Fruit fly (Drosophila melanogaster) whole organism, embryonic: ENCODE data around the gene dock.

ENCODE experiments used
- Ada2b ChIP-seq: fragments of 200-800 bp; sonication (Bioruptor generic); IDR thresholded peaks from 2 replicates; pipeline ENCODE4 v1.3.6; 2022; ENCODE audit warnings: missing biosample characterization, missing genetic modification characterization
- Adf1 ChIP-seq: fragments of 200-800 bp; sonication (Bioruptor generic); IDR thresholded peaks from 2 replicates; pipeline ENCODE4 v1.3.6; 2022; ENCODE audit warnings: missing biosample characterization, missing genetic modification characterization
- CG10565 ChIP-seq: fragments of 200-800 bp; sonication (Bioruptor generic); optimal IDR thresholded peaks from 3 replicates; lab custom pipeline; 2016; ENCODE audit warnings: missing biosample characterization, mild to moderate bottlenecking, missing genetic modification characterization
- CG1603 ChIP-seq: fragments of 200-800 bp; sonication (Bioruptor generic); optimal IDR thresholded peaks from 2 replicates; lab custom pipeline; 2019; ENCODE audit warnings: missing biosample characterization, mild to moderate bottlenecking, missing genetic modification characterization, moderate library complexity
- CG16813 ChIP-seq: fragments of 200-800 bp; sonication (Bioruptor generic); IDR thresholded peaks from 3 replicates; pipeline ENCODE4 v1.3.6; 2022; ENCODE audit warnings: missing biosample characterization, missing genetic modification characterization; ENCODE audit not compliant: partially characterized antibody
- CG1792 ChIP-seq: fragments of 200-800 bp; sonication (Bioruptor generic); optimal IDR thresholded peaks from 2 replicates; lab custom pipeline; 2016; ENCODE audit warnings: missing biosample characterization, missing genetic modification characterization
- CG18476 ChIP-seq: fragments of 200-800 bp; sonication (Bioruptor generic); optimal IDR thresholded peaks from 2 replicates; lab custom pipeline; 2016; ENCODE audit warnings: missing biosample characterization, mild to moderate bottlenecking, missing genetic modification characterization
- CG18619 ChIP-seq: fragments of 200-800 bp; sonication (Bioruptor generic); optimal IDR thresholded peaks from 3 replicates; lab custom pipeline; 2017; ENCODE audit warnings: missing biosample characterization, mild to moderate bottlenecking, missing genetic modification characterization
- CG2712 ChIP-seq: fragments of 200-800 bp; optimal IDR thresholded peaks from 3 replicates; lab custom pipeline; 2019; ENCODE audit warnings: missing biosample characterization, mild to moderate bottlenecking, missing genetic modification characterization, moderate library complexity
- CG30020 ChIP-seq: fragments of 200-800 bp; optimal IDR thresholded peaks from 2 replicates; lab custom pipeline; 2019; ENCODE audit warnings: missing biosample characterization, mild to moderate bottlenecking, missing genetic modification characterization, moderate library complexity
- CG7556 ChIP-seq: fragments of 200-800 bp; sonication (Bioruptor generic); optimal IDR thresholded peaks from 2 replicates; lab custom pipeline; 2017; ENCODE audit warnings: missing biosample characterization, mild to moderate bottlenecking, missing genetic modification characterization
- CG7963 ChIP-seq: fragments of 200-800 bp; sonication (Bioruptor generic); IDR thresholded peaks from 3 replicates; pipeline ENCODE4 v1.3.6; 2022; ENCODE audit warnings: missing biosample characterization, missing genetic modification characterization; ENCODE audit not compliant: partially characterized antibody
- CG8290 ChIP-seq, 3 experiments: fragments of 200-800 bp; sonication (Bioruptor generic); optimal IDR thresholded peaks; 2 replicates each; lab custom pipeline; 2016 to 2019; ENCODE audit warnings: missing biosample characterization in 3 of 3, missing genetic modification characterization in 3 of 3, mild to moderate bottlenecking in 2 of 3, moderate library complexity in 1 of 3
- CrebB ChIP-seq: fragments of 200-800 bp; sonication (Bioruptor generic); optimal IDR thresholded peaks from 3 replicates; lab custom pipeline; 2018; ENCODE audit warnings: missing biosample characterization, mild to moderate bottlenecking, missing genetic modification characterization
- D ChIP-seq, 2 experiments: fragments of 200-800 bp in 1 of 2; fragments of >200 bp in 1 of 2; sonication (Bioruptor generic) in 1 of 2; optimal IDR thresholded peaks; 2 replicates in 1 of 2; 3 replicates in 1 of 2; lab custom pipeline; 2017; ENCODE audit warnings: mild to moderate bottlenecking in 1 of 2, missing biosample characterization in 1 of 2, missing genetic modification characterization in 1 of 2, missing genetic modification reagents in 1 of 2
- Dip2 ChIP-seq: fragments of 200-800 bp; sonication (Bioruptor generic); IDR thresholded peaks from 2 replicates; pipeline ENCODE4 v1.3.6; 2022; ENCODE audit warnings: missing biosample characterization, missing genetic modification characterization
- Drgx ChIP-seq: fragments of 200-800 bp; sonication (Bioruptor generic); IDR thresholded peaks from 2 replicates; pipeline ENCODE4 v1.3.6; 2022; ENCODE audit warnings: missing biosample characterization, missing genetic modification characterization
- MBD-R2 ChIP-seq: fragments of 200-800 bp; sonication (Bioruptor generic); IDR thresholded peaks from 2 replicates; pipeline ENCODE4 v1.3.6; 2022; ENCODE audit warnings: missing biosample characterization, missing genetic modification characterization
- Mad ChIP-seq: fragments of 200-800 bp; sonication (Bioruptor generic); optimal IDR thresholded peaks from 2 replicates; lab custom pipeline; 2016; ENCODE audit warnings: missing biosample characterization, missing genetic modification characterization
- Myb ChIP-seq: fragments of 200-800 bp; sonication (Bioruptor generic); optimal IDR thresholded peaks from 2 replicates; lab custom pipeline; 2016; ENCODE audit warnings: missing biosample characterization, missing genetic modification characterization
- Nf-YA ChIP-seq: fragments of 200-800 bp; sonication (Bioruptor generic); IDR thresholded peaks from 2 replicates; pipeline ENCODE4 v1.3.6; 2022; ENCODE audit warnings: missing biosample characterization, missing genetic modification characterization
- Opbp ChIP-seq: fragments of 200-800 bp; sonication (Bioruptor generic); IDR thresholded peaks from 3 replicates; pipeline ENCODE4 v1.3.6; 2022; ENCODE audit warnings: missing biosample characterization, missing genetic modification characterization; ENCODE audit not compliant: partially characterized antibody
- PHDP ChIP-seq: fragments of 200-800 bp; sonication (Bioruptor generic); optimal IDR thresholded peaks from 3 replicates; lab custom pipeline; 2018; ENCODE audit warnings: missing biosample characterization, mild to moderate bottlenecking, missing genetic modification characterization, moderate library complexity
- Scr ChIP-seq: fragments of 200-800 bp; sonication (Bioruptor generic); IDR thresholded peaks from 2 replicates; pipeline ENCODE4 v1.3.6; 2022; ENCODE audit warnings: missing biosample characterization, missing genetic modification characterization; ENCODE audit not compliant: partially characterized antibody
- Spps ChIP-seq: fragments of 200-800 bp; sonication (Bioruptor generic); optimal IDR thresholded peaks from 2 replicates; lab custom pipeline; 2018; ENCODE audit warnings: missing biosample characterization, mild to moderate bottlenecking, missing genetic modification characterization
- Sry-β ChIP-seq: fragments of 200-800 bp; sonication (Bioruptor generic); optimal IDR thresholded peaks from 2 replicates; lab custom pipeline; 2018; ENCODE audit warnings: missing biosample characterization, mild to moderate bottlenecking, missing genetic modification characterization, moderate library complexity
- Sry-δ ChIP-seq: fragments of 200-800 bp; sonication (Bioruptor generic); optimal IDR thresholded peaks from 2 replicates; lab custom pipeline; 2016; ENCODE audit warnings: missing biosample characterization, missing genetic modification characterization
- al ChIP-seq: fragments of 200-800 bp; sonication (Bioruptor generic); IDR thresholded peaks from 2 replicates; pipeline ENCODE4 v1.3.6; 2022; ENCODE audit warnings: missing biosample characterization, missing genetic modification characterization
- amos ChIP-seq: fragments of 200-800 bp; sonication (Bioruptor generic); IDR thresholded peaks from 2 replicates; pipeline ENCODE4 v1.3.6; 2022; ENCODE audit warnings: missing biosample characterization, missing genetic modification characterization; ENCODE audit not compliant: partially characterized antibody
- caup ChIP-seq: fragments of 200-800 bp; sonication (Bioruptor generic); optimal IDR thresholded peaks from 3 replicates; lab custom pipeline; 2017; ENCODE audit warnings: missing biosample characterization, mild to moderate bottlenecking, missing genetic modification characterization, moderate library complexity; ENCODE audit not compliant: severe bottlenecking
- chinmo ChIP-seq: fragments of 200-800 bp; sonication (Bioruptor generic); IDR thresholded peaks from 4 replicates; pipeline ENCODE4 v1.3.6; 2022; ENCODE audit warnings: missing biosample characterization, missing genetic modification characterization; ENCODE audit not compliant: partially characterized antibody
- crp ChIP-seq, 2 experiments: fragments of 200-800 bp; sonication (Bioruptor generic); optimal IDR thresholded peaks; 2 replicates in 1 of 2; 3 replicates in 1 of 2; lab custom pipeline; 2017; ENCODE audit warnings: missing biosample characterization in 2 of 2, missing genetic modification characterization in 2 of 2, mild to moderate bottlenecking in 1 of 2, moderate library complexity in 1 of 2
- gcm2 ChIP-seq: fragments of 200-800 bp; sonication (Bioruptor generic); optimal IDR thresholded peaks from 2 replicates; lab custom pipeline; 2016; ENCODE audit warnings: missing biosample characterization, missing genetic modification characterization
- hbn ChIP-seq: fragments of 200-800 bp; sonication (Bioruptor generic); IDR thresholded peaks from 2 replicates; pipeline ENCODE4 v1.3.6; 2022; ENCODE audit warnings: missing biosample characterization, missing genetic modification characterization; ENCODE audit not compliant: partially characterized antibody
- insv ChIP-seq, 2 experiments: fragments of 200-800 bp; sonication (Bioruptor generic); optimal IDR thresholded peaks; 3 replicates each; lab custom pipeline; 2016 to 2018; ENCODE audit warnings: missing biosample characterization in 2 of 2, missing genetic modification characterization in 2 of 2
- inv ChIP-seq: fragments of 200-800 bp; sonication (Bioruptor generic); IDR thresholded peaks from 2 replicates; pipeline ENCODE4 v1.3.6; 2022; ENCODE audit warnings: missing biosample characterization, missing genetic modification characterization; ENCODE audit not compliant: partially characterized antibody
- mld ChIP-seq: fragments of 200-800 bp; sonication (Bioruptor generic); IDR thresholded peaks from 3 replicates; pipeline ENCODE4 v1.3.6; 2022; ENCODE audit warnings: missing biosample characterization, missing genetic modification characterization; ENCODE audit not compliant: partially characterized antibody
- phol ChIP-seq: fragments of 200-800 bp; sonication (Bioruptor generic); optimal IDR thresholded peaks from 3 replicates; lab custom pipeline; 2018; ENCODE audit warnings: missing biosample characterization, mild to moderate bottlenecking, missing genetic modification characterization, moderate library complexity
- prd ChIP-seq, 3 experiments: fragments of >200 bp in 2 of 3; fragments of 200-800 bp in 1 of 3; sonication (Bioruptor generic) in 1 of 3; optimal IDR thresholded peaks in 2 of 3; IDR thresholded peaks in 1 of 3; 2 replicates in 2 of 3; 3 replicates in 1 of 3; pipeline versions ENCODE4 v1.3.6 to Lab custom; 2017 to 2022; ENCODE audit warnings: missing biosample characterization in 1 of 3, missing genetic modification characterization in 1 of 3
- sc ChIP-seq, 3 experiments: fragments of >200 bp in 2 of 3; fragments of 200-800 bp in 1 of 3; sonication (Bioruptor generic) in 1 of 3; optimal IDR thresholded peaks; 2 replicates in 2 of 3; 3 replicates in 1 of 3; lab custom pipeline; 2017; ENCODE audit warnings: mild to moderate bottlenecking in 1 of 3, missing biosample characterization in 1 of 3, missing genetic modification characterization in 1 of 3, missing genetic modification reagents in 1 of 3
- slou ChIP-seq: fragments of 200-800 bp; sonication (Bioruptor generic); optimal IDR thresholded peaks from 3 replicates; lab custom pipeline; 2016; ENCODE audit warnings: missing biosample characterization, missing genetic modification characterization
- sob ChIP-seq: fragments of 200-800 bp; sonication (Bioruptor generic); IDR thresholded peaks from 2 replicates; pipeline ENCODE4 v1.3.6; 2022; ENCODE audit warnings: missing biosample characterization, missing genetic modification characterization
- stwl ChIP-seq: fragments of 200-800 bp; sonication (Bioruptor generic); optimal IDR thresholded peaks from 3 replicates; lab custom pipeline; 2018; ENCODE audit warnings: missing biosample characterization, mild to moderate bottlenecking, missing genetic modification characterization, moderate library complexity
- tna ChIP-seq: fragments of 200-800 bp; sonication (Bioruptor generic); IDR thresholded peaks from 2 replicates; pipeline ENCODE4 v1.3.6; 2022; ENCODE audit warnings: missing biosample characterization, missing genetic modification characterization; ENCODE audit not compliant: partially characterized antibody
- ttk ChIP-seq: fragments of 200-800 bp; sonication (Bioruptor generic); IDR thresholded peaks from 2 replicates; pipeline ENCODE4 v2.1.2; 2022; ENCODE audit warnings: missing biosample characterization, missing genetic modification characterization
- wek ChIP-seq: fragments of 200-800 bp; sonication (Bioruptor generic); optimal IDR thresholded peaks from 3 replicates; lab custom pipeline; 2018; ENCODE audit warnings: missing biosample characterization, mild to moderate bottlenecking, missing genetic modification characterization, moderate library complexity

Gene dock

dm6 chr2L:815785-816389 lies 9.9 kb upstream of the dock start, which contains the start of the genes Saf6 and Pex12 (continued):
- peak; percentile 48 for TF ChIP-seq D (optimal IDR thresholded peaks at IDR 0.05; lab: Kevin White, UChicago)
- TF ChIP-seq D (GFP tag; optimal IDR thresholded peaks at IDR 0.05; lab: Kevin White, UChicago) = no peak
- TF ChIP-seq slou = no peak
- TF ChIP-seq Spps = no peak
- TF ChIP-seq CG16813 (GFP tag; lab: Robert Waterston, UW) = peak; percentile 77
- no peak for TF ChIP-seq prd (optimal IDR thresholded peaks at IDR 0.05; lab: Kevin White, UChicago)
- TF ChIP-seq prd (GFP tag; IDR thresholded peaks at IDR 0.05; lab: Robert Waterston, UW) = no peak
- TF ChIP-seq insv (GFP tag; optimal IDR thresholded peaks at IDR 0.05; lab: Kevin White, UChicago) = peak in 1 of 2 experiments; percentile 54
- TF ChIP-seq crp (GFP tag; optimal IDR thresholded peaks at IDR 0.05; lab: Kevin White, UChicago) = no peak
- no peak for TF ChIP-seq PHDP (tag; lab: Kevin White, UChicago)
- TF ChIP-seq al (GFP tag; lab: Robert Waterston, UW) = no peak
- no peak for TF ChIP-seq Drgx (GFP tag; lab: Robert Waterston, UW)
- TF ChIP-seq Opbp = peak; percentile 85; the same call in 2 of the 3 replicates
- TF ChIP-seq Adf1 (GFP tag; lab: Robert Waterston, UW) = no peak
- TF ChIP-seq CG7963 (GFP tag; lab: Robert Waterston, UW) = peak; percentile 83
- peak; percentile 89 for TF ChIP-seq chinmo
- TF ChIP-seq Scr = peak; percentile 83
- TF ChIP-seq CG8290 (GFP tag; optimal IDR thresholded peaks at IDR 0.05; lab: Kevin White, UChicago) = no peak
- TF ChIP-seq CG8290 (tag; optimal IDR thresholded peaks at IDR 0.05; lab: Kevin White, UChicago) = no peak
- TF ChIP-seq wek (GFP tag; lab: Kevin White, UChicago) = no peak
- TF ChIP-seq inv (GFP tag; lab: Robert Waterston, UW) = peak; percentile 68
- TF ChIP-seq caup = no peak
- peak; percentile 91 for TF ChIP-seq Sry-β (GFP tag; lab: Kevin White, UChicago)
- TF ChIP-seq sc (optimal IDR thresholded peaks at IDR 0.05; lab: Kevin White, UChicago) = no peak
- no peak for TF ChIP-seq sc (GFP tag; optimal IDR thresholded peaks at IDR 0.05; lab: Kevin White, UChicago)
- peak; percentile 45 for TF ChIP-seq stwl
- no peak for TF ChIP-seq phol
- no peak for TF ChIP-seq sob (GFP tag; lab: Robert Waterston, UW)
- no peak for TF ChIP-seq Ada2b (GFP tag; lab: Robert Waterston, UW)
- TF ChIP-seq CG2712 = no peak
- no peak for TF ChIP-seq CG1792 (GFP tag; lab: Kevin White, UChicago)
- TF ChIP-seq Dip2 (GFP tag; lab: Robert Waterston, UW) = no peak
- peak; percentile 75 for TF ChIP-seq tna
- no peak for TF ChIP-seq CG30020 (tag; lab: Kevin White, UChicago)
- TF ChIP-seq MBD-R2 = peak; percentile 90
- peak; percentile 79 for TF ChIP-seq amos
- no peak for TF ChIP-seq Nf-YA (GFP tag; lab: Robert Waterston, UW)
- TF ChIP-seq gcm2 (GFP tag; lab: Kevin White, UChicago) = no peak
- TF ChIP-seq Mad (GFP tag; lab: Kevin White, UChicago) = no peak
- TF ChIP-seq CG1603 (tag; lab: Kevin White, UChicago) = peak; percentile 43
- TF ChIP-seq CG18476 = no peak
- TF ChIP-seq mld (GFP tag; lab: Robert Waterston, UW) = 0 out of 3 replicates have a peak, but pooled peaks have one; percentile 51
- no peak for TF ChIP-seq ttk
- peak; percentile 76 for TF ChIP-seq hbn (GFP tag; lab: Robert Waterston, UW)
- peak; percentile 15 for TF ChIP-seq Myb (GFP tag; lab: Kevin White, UChicago)
- TF ChIP-seq CG7556 (GFP tag; lab: Kevin White, UChicago) = no peak
- TF ChIP-seq CG10565 = no peak
- TF ChIP-seq CrebB (tag; lab: Kevin White, UChicago) = no peak
- TF ChIP-seq CG18619 (GFP tag; lab: Kevin White, UChicago) = no peak
- peak; percentile 68 for TF ChIP-seq Sry-δ (GFP tag; lab: Kevin White, UChicago)
